Worm (Caenorhabditis elegans) whole organism, early embryonic: ENCODE measurements around the gene cyp-31A3.

Experiments
- B0310.2 ChIP-seq: sonication (generic microtip); optimal IDR thresholded peaks from 2 replicates; lab custom pipeline; 2016; ENCODE audit warnings: mild to moderate bottlenecking, missing genetic modification characterization, missing compliant biosample characterization
- F13C5.2 ChIP-seq: sonication (generic microtip); optimal IDR thresholded peaks from 2 replicates; lab custom pipeline; 2017; ENCODE audit warnings: mild to moderate bottlenecking, missing genetic modification characterization, inconsistent platforms, missing compliant biosample characterization
- aly-1 ChIP-seq: sonication (generic microtip); optimal IDR thresholded peaks from 2 replicates; lab custom pipeline; 2016; ENCODE audit warnings: missing genetic modification characterization, missing compliant biosample characterization
- ama-1 ChIP-seq: fragments of 150-350 bp; optimal IDR thresholded peaks from 2 replicates; lab custom pipeline; 2014
- ceh-36 ChIP-seq: sonication (generic microtip); optimal IDR thresholded peaks from 2 replicates; lab custom pipeline; 2016; ENCODE audit warnings: missing genetic modification characterization, inconsistent platforms, missing compliant biosample characterization
- hmbx-1 ChIP-seq: sonication (generic microtip); optimal IDR thresholded peaks from 2 replicates; lab custom pipeline; 2016; ENCODE audit warnings: mild to moderate bottlenecking, missing genetic modification characterization, missing compliant biosample characterization
- hmg-4 ChIP-seq: fragments of 200-800 bp; sonication (Bioruptor generic); optimal IDR thresholded peaks from 2 replicates; lab custom pipeline; 2018; ENCODE audit warnings: mild to moderate bottlenecking, missing genetic modification characterization, missing compliant biosample characterization
- hnd-1 ChIP-seq: sonication (generic microtip); optimal IDR thresholded peaks from 2 replicates; lab custom pipeline; 2016; ENCODE audit warnings: missing genetic modification characterization, missing compliant biosample characterization
- sea-1 ChIP-seq: fragments of 200-800 bp; sonication (Bioruptor generic); conservative IDR thresholded peaks from 2 replicates; pipeline ENCODE4 v1.3.6; 2022; ENCODE audit warnings: missing genetic modification characterization, missing compliant biosample characterization
- tbx-11 ChIP-seq: fragments of 200-800 bp; sonication (Bioruptor generic); IDR thresholded peaks from 2 replicates; pipeline ENCODE4 v1.3.6; 2022; ENCODE audit warnings: missing genetic modification characterization, missing compliant biosample characterization
- tbx-37 ChIP-seq: fragments of 200-800 bp; sonication (Bioruptor generic); conservative IDR thresholded peaks from 2 replicates; pipeline ENCODE4 v1.3.6; 2022; ENCODE audit warnings: missing genetic modification reagents, missing genetic modification characterization, missing compliant biosample characterization
- tra-4 ChIP-seq: sonication (generic microtip); optimal IDR thresholded peaks from 2 replicates; lab custom pipeline; 2017; ENCODE audit warnings: missing genetic modification characterization, missing compliant biosample characterization

- TF ChIP-seq tra-4 (tag; lab: Kevin White, UChicago): no peak
- TF ChIP-seq ama-1 (lab: Kevin White, UChicago): no peak
- TF ChIP-seq hmbx-1: no peak
- no peak for TF ChIP-seq ceh-36 (tag; lab: Kevin White, UChicago)
- TF ChIP-seq sea-1 (GFP tag; lab: Robert Waterston, UW): no peak
- no peak for TF ChIP-seq hmg-4 (GFP tag; lab: Kevin White, UChicago)
- TF ChIP-seq tbx-37: no peak
- no peak for TF ChIP-seq aly-1
- no peak for TF ChIP-seq hnd-1 (tag; lab: Kevin White, UChicago)
- no peak for TF ChIP-seq tbx-11 (GFP tag; lab: Robert Waterston, UW)
- TF ChIP-seq F13C5.2: no peak
- TF ChIP-seq B0310.2: no peak
Measured at ce11 chrIV:4780129-4780528, 19.3 kb downstream of the cyp-31A3 start, which contains the start of gene set-15.
